Worm (Caenorhabditis elegans) whole organism, L1 larva: Measurements from ENCODE around the gene srh-212.

ENCODE experiments used
- C04F5.9 ChIP-seq: sonication (generic microtip); optimal IDR thresholded peaks from 2 replicates; lab custom pipeline; 2016; ENCODE audit warnings: missing genetic modification characterization, missing compliant biosample characterization
- C16A3.4 ChIP-seq: fragments of 150-350 bp; optimal IDR thresholded peaks from 2 replicates; lab custom pipeline; 2014; ENCODE audit warnings: missing biosample characterization, missing genetic modification characterization
- Y116A8C.19 ChIP-seq: sonication (generic microtip); optimal IDR thresholded peaks from 2 replicates; lab custom pipeline; 2016; ENCODE audit warnings: missing compliant biosample characterization, missing genetic modification characterization, borderline replicate concordance
- aha-1 ChIP-seq: fragments of 150-350 bp; optimal IDR thresholded peaks from 2 replicates; lab custom pipeline; 2014; ENCODE audit warnings: missing biosample characterization, missing genetic modification characterization
- alr-1 ChIP-seq: fragments of 200-800 bp; sonication (Bioruptor generic); optimal IDR thresholded peaks from 2 replicates; lab custom pipeline; 2018; ENCODE audit warnings: borderline replicate concordance, mild to moderate bottlenecking, missing genetic modification characterization, missing compliant biosample characterization
- ama-1 ChIP-seq: fragments of 150-350 bp; optimal IDR thresholded peaks from 2 replicates; lab custom pipeline; 2014
- blmp-1 ChIP-seq: fragments of 150-350 bp; optimal IDR thresholded peaks from 2 replicates; lab custom pipeline; 2014; ENCODE audit warnings: missing biosample characterization, missing genetic modification characterization
- ceh-63 ChIP-seq: fragments of 200-800 bp; sonication (Bioruptor generic); optimal IDR thresholded peaks from 2 replicates; lab custom pipeline; 2018; ENCODE audit warnings: mild to moderate bottlenecking, missing genetic modification characterization, missing compliant biosample characterization
- ceh-8 ChIP-seq: fragments of 200-800 bp; sonication (Bioruptor generic); optimal IDR thresholded peaks from 2 replicates; lab custom pipeline; 2018; ENCODE audit warnings: mild to moderate bottlenecking, missing genetic modification characterization, moderate library complexity, missing compliant biosample characterization
- ceh-88 ChIP-seq: fragments of 200-800 bp; sonication (Bioruptor generic); IDR thresholded peaks from 2 replicates; pipeline ENCODE4 v1.3.6; 2022; ENCODE audit warnings: missing genetic modification characterization, missing compliant biosample characterization
- ceh-90 ChIP-seq: sonication (generic microtip); optimal IDR thresholded peaks from 2 replicates; lab custom pipeline; 2016; ENCODE audit warnings: missing genetic modification characterization, missing compliant biosample characterization
- ces-1 ChIP-seq: fragments of 150-350 bp; optimal IDR thresholded peaks from 2 replicates; lab custom pipeline; 2014; ENCODE audit warnings: missing biosample characterization, missing genetic modification reagents, missing genetic modification characterization
- dpl-1 ChIP-seq, 3 experiments: fragments of 150-350 bp in 2 of 3; sonication (generic microtip) in 1 of 3; optimal IDR thresholded peaks; 2 replicates each; lab custom pipeline; 2014 to 2017; ENCODE audit warnings: missing biosample characterization in 3 of 3, missing genetic modification characterization in 3 of 3, missing genetic modification reagents in 3 of 3
- egl-27 ChIP-seq, 2 experiments: fragments of 150-350 bp in 1 of 2; sonication (generic microtip); optimal IDR thresholded peaks; 3 replicates each; lab custom pipeline; 2017 to 2018; ENCODE audit warnings: missing biosample characterization in 2 of 2, missing genetic modification characterization in 2 of 2, missing genetic modification reagents in 2 of 2
- elt-2 ChIP-seq: sonication (generic microtip); optimal IDR thresholded peaks from 2 replicates; lab custom pipeline; 2016; ENCODE audit warnings: missing genetic modification characterization, mild to moderate bottlenecking, inconsistent platforms, missing compliant biosample characterization, missing genetic modification reagents
- elt-3 ChIP-seq, 6 experiments: fragments of 150-350 bp in 1 of 6; sonication (generic microtip); optimal IDR thresholded peaks; 2 replicates each; lab custom pipeline; 2017 to 2018; ENCODE audit warnings: missing biosample characterization in 6 of 6, missing genetic modification characterization in 6 of 6, inconsistent platforms in 1 of 6
- ets-5 ChIP-seq: fragments of 200-800 bp; sonication (Bioruptor generic); IDR thresholded peaks from 2 replicates; pipeline ENCODE4 v1.3.6; 2022; ENCODE audit warnings: missing genetic modification characterization, missing compliant biosample characterization
- fkh-10 ChIP-seq: sonication (generic microtip); optimal IDR thresholded peaks from 2 replicates; lab custom pipeline; 2017; ENCODE audit warnings: missing biosample characterization, missing genetic modification reagents, missing genetic modification characterization
- fkh-4 ChIP-seq: sonication (generic microtip); optimal IDR thresholded peaks from 2 replicates; lab custom pipeline; 2016; ENCODE audit warnings: missing compliant biosample characterization, missing genetic modification characterization, borderline replicate concordance
- fkh-8 ChIP-seq: sonication (generic microtip); optimal IDR thresholded peaks from 2 replicates; lab custom pipeline; 2016; ENCODE audit warnings: mild to moderate bottlenecking, missing genetic modification characterization, missing compliant biosample characterization
- fos-1 ChIP-seq: fragments of 150-350 bp; optimal IDR thresholded peaks from 2 replicates; lab custom pipeline; 2014; ENCODE audit warnings: missing biosample characterization, missing genetic modification characterization
- grh-1 ChIP-seq: fragments of 200-800 bp; sonication (Bioruptor generic); IDR thresholded peaks from 2 replicates; pipeline ENCODE4 v1.3.6; 2022; ENCODE audit warnings: missing genetic modification reagents, missing genetic modification characterization, missing compliant biosample characterization
- hlh-17 ChIP-seq: fragments of 200-800 bp; sonication (Bioruptor generic); optimal IDR thresholded peaks from 2 replicates; lab custom pipeline; 2018; ENCODE audit warnings: missing genetic modification characterization, mild to moderate bottlenecking, missing compliant biosample characterization, moderate library complexity, borderline replicate concordance
- hlh-4 ChIP-seq: sonication (generic microtip); optimal IDR thresholded peaks from 2 replicates; lab custom pipeline; 2016; ENCODE audit warnings: mild to moderate bottlenecking, missing genetic modification characterization, missing compliant biosample characterization
- isw-1 ChIP-seq: fragments of 200-800 bp; sonication (Bioruptor generic); IDR thresholded peaks from 2 replicates; pipeline ENCODE4 v1.3.6; 2022; ENCODE audit warnings: missing genetic modification characterization, missing compliant biosample characterization
- lin-13 ChIP-seq: fragments of 150-350 bp; optimal IDR thresholded peaks from 2 replicates; lab custom pipeline; 2014; ENCODE audit warnings: missing biosample characterization, missing genetic modification reagents, missing genetic modification characterization
- lin-14 ChIP-seq: fragments of 200-800 bp; sonication (Bioruptor generic); optimal IDR thresholded peaks from 2 replicates; lab custom pipeline; 2018; ENCODE audit warnings: mild to moderate bottlenecking, missing genetic modification characterization, moderate library complexity, missing compliant biosample characterization
- lin-15B ChIP-seq: fragments of 150-350 bp; sonication (generic microtip); optimal IDR thresholded peaks from 3 replicates; lab custom pipeline; 2014; ENCODE audit warnings: missing biosample characterization, missing genetic modification characterization
- lin-39 ChIP-seq: fragments of 150-350 bp; optimal IDR thresholded peaks from 2 replicates; lab custom pipeline; 2014; ENCODE audit warnings: missing biosample characterization, missing genetic modification reagents, missing genetic modification characterization
- lsy-2 ChIP-seq, 2 experiments: fragments of 150-350 bp; optimal IDR thresholded peaks; 2 replicates each; lab custom pipeline; 2014; ENCODE audit warnings: missing biosample characterization in 2 of 2, missing genetic modification characterization in 2 of 2
- mdl-1 ChIP-seq, 2 experiments: fragments of 150-350 bp; optimal IDR thresholded peaks; 2 replicates each; lab custom pipeline; 2014 to 2017; ENCODE audit warnings: missing biosample characterization in 2 of 2, missing genetic modification characterization in 2 of 2, inconsistent platforms in 1 of 2
- mef-2 ChIP-seq: fragments of 150-350 bp; optimal IDR thresholded peaks from 2 replicates; lab custom pipeline; 2014; ENCODE audit warnings: missing biosample characterization, missing genetic modification characterization
- mep-1 ChIP-seq: fragments of 150-350 bp; optimal IDR thresholded peaks from 2 replicates; lab custom pipeline; 2014; ENCODE audit warnings: missing biosample characterization, missing genetic modification characterization
- nhr-20 ChIP-seq: sonication (generic microtip); optimal IDR thresholded peaks from 2 replicates; lab custom pipeline; 2016; ENCODE audit warnings: mild to moderate bottlenecking, missing genetic modification characterization, missing compliant biosample characterization
- nhr-237 ChIP-seq: fragments of 150-350 bp; optimal IDR thresholded peaks from 2 replicates; lab custom pipeline; 2014; ENCODE audit warnings: missing biosample characterization, missing genetic modification characterization
- nhr-28 ChIP-seq: fragments of 150-350 bp; optimal IDR thresholded peaks from 2 replicates; lab custom pipeline; 2014; ENCODE audit warnings: missing biosample characterization, missing genetic modification characterization
- nhr-76 ChIP-seq: sonication (generic microtip); optimal IDR thresholded peaks from 2 replicates; lab custom pipeline; 2017; ENCODE audit warnings: missing biosample characterization, missing genetic modification characterization
- nhr-85 ChIP-seq: sonication (generic microtip); peaks from one replicate; lab custom pipeline; 2016; ENCODE audit warnings: missing genetic modification characterization, inconsistent platforms, missing compliant biosample characterization
- pag-3 ChIP-seq: sonication (generic microtip); optimal IDR thresholded peaks from 2 replicates; lab custom pipeline; 2017; ENCODE audit warnings: missing genetic modification characterization, mild to moderate bottlenecking, missing compliant biosample characterization, antibody characterized with exemption, borderline replicate concordance; ENCODE audit not compliant: insufficient read depth
- pqm-1 ChIP-seq: sonication (generic microtip); optimal IDR thresholded peaks from 3 replicates; lab custom pipeline; 2017; ENCODE audit warnings: missing biosample characterization, missing genetic modification characterization
- rnt-1 ChIP-seq: sonication (generic microtip); optimal IDR thresholded peaks from 2 replicates; lab custom pipeline; 2016; ENCODE audit warnings: mild to moderate bottlenecking, missing genetic modification characterization, moderate library complexity, missing compliant biosample characterization
- snpc-4 ChIP-seq: fragments of 150-350 bp; optimal IDR thresholded peaks from 2 replicates; lab custom pipeline; 2014; ENCODE audit warnings: missing biosample characterization, missing genetic modification characterization
- sox-4 ChIP-seq: sonication (generic microtip); optimal IDR thresholded peaks from 2 replicates; lab custom pipeline; 2016; ENCODE audit warnings: missing genetic modification characterization, missing compliant biosample characterization
- swsn-7 ChIP-seq: sonication (generic microtip); optimal IDR thresholded peaks from 2 replicates; lab custom pipeline; 2016; ENCODE audit warnings: missing genetic modification characterization, missing compliant biosample characterization
- tbx-2 ChIP-seq: sonication (generic microtip); optimal IDR thresholded peaks from 2 replicates; lab custom pipeline; 2016; ENCODE audit warnings: missing genetic modification characterization, missing compliant biosample characterization
- tlp-1 ChIP-seq: fragments of 150-350 bp; optimal IDR thresholded peaks from 2 replicates; lab custom pipeline; 2014; ENCODE audit warnings: missing biosample characterization, missing genetic modification characterization
- unc-130 ChIP-seq: fragments of 150-350 bp; optimal IDR thresholded peaks from 2 replicates; lab custom pipeline; 2017; ENCODE audit warnings: missing biosample characterization, missing genetic modification characterization, inconsistent platforms
- unc-30 ChIP-seq: sonication (generic microtip); optimal IDR thresholded peaks from 2 replicates; lab custom pipeline; 2017; ENCODE audit warnings: missing biosample characterization, missing genetic modification characterization
- unc-86 ChIP-seq: sonication (generic microtip); optimal IDR thresholded peaks from 2 replicates; lab custom pipeline; 2016; ENCODE audit warnings: missing genetic modification characterization, missing compliant biosample characterization
- zag-1 ChIP-seq: fragments of 150-350 bp; optimal IDR thresholded peaks from 2 replicates; lab custom pipeline; 2014; ENCODE audit warnings: missing biosample characterization, missing genetic modification characterization
- zip-4 ChIP-seq: fragments of 200-800 bp; sonication (Bioruptor generic); optimal IDR thresholded peaks from 2 replicates; lab custom pipeline; 2018; ENCODE audit warnings: mild to moderate bottlenecking, missing genetic modification characterization, moderate library complexity, missing compliant biosample characterization
- ztf-4 ChIP-seq: fragments of 150-350 bp; optimal IDR thresholded peaks from 2 replicates; lab custom pipeline; 2014; ENCODE audit warnings: missing biosample characterization, missing genetic modification characterization

Gene srh-212

DNA sequence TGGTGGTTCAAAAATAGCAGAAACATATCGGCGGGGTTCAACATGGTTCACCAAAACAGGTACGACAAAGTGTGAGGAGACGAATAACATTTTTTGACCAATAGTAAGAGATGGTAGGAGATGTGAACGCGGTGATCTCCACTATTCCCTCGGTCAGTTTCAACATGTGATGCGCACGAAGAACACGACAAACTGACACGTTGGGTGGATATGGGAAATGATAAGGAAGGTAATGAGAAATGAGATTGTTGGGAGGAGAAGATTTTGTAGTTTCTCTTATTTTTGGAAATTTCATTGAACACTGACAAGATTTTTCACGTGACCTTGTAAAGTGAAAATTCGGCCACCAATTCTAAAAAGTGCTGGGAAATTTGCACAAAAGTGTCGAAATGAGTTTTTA is 13.8 kb upstream of the srh-212 start:
- TF ChIP-seq ets-5 (GFP tag; lab: Robert Waterston, UW) = no peak
- no peak for TF ChIP-seq fkh-8
- no peak for TF ChIP-seq Y116A8C.19 (tag; lab: Kevin White, UChicago)
- peak; percentile 61 for TF ChIP-seq nhr-85
- no peak for TF ChIP-seq fkh-10 (GFP tag; lab: Kevin White, UChicago)
- peak in 1 of 3 experiments; percentile 15 for TF ChIP-seq dpl-1 (GFP tag; optimal IDR thresholded peaks at IDR 0.05; lab: Kevin White, UChicago)
- no peak for TF ChIP-seq hlh-17
- no peak for TF ChIP-seq sox-4
- TF ChIP-seq alr-1 (tag; lab: Kevin White, UChicago) = no peak
- TF ChIP-seq rnt-1 = no peak
- no peak for TF ChIP-seq hlh-4
- TF ChIP-seq unc-86 (tag; lab: Kevin White, UChicago) = no peak
- no peak for TF ChIP-seq snpc-4 (tag; lab: Kevin White, UChicago)
- no peak for TF ChIP-seq zip-4 (GFP tag; lab: Kevin White, UChicago)
- no peak for TF ChIP-seq zag-1 (tag; lab: Kevin White, UChicago)
- TF ChIP-seq mep-1 (tag; lab: Kevin White, UChicago) = no peak
- TF ChIP-seq unc-130 = peak; percentile 87
- no peak for TF ChIP-seq lin-39 (tag; lab: Kevin White, UChicago)
- TF ChIP-seq tbx-2 (tag; lab: Kevin White, UChicago) = peak; percentile 2
- TF ChIP-seq isw-1 (GFP tag; lab: Robert Waterston, UW) = no peak
- peak; percentile 40 for TF ChIP-seq C16A3.4 (tag; lab: Kevin White, UChicago)
- TF ChIP-seq mdl-1 (tag; optimal IDR thresholded peaks at IDR 0.05; lab: Kevin White, UChicago) = peak in 1 of 2 experiments; percentile 76
- no peak for TF ChIP-seq lin-13
- TF ChIP-seq lsy-2 (tag; optimal IDR thresholded peaks at IDR 0.05; lab: Kevin White, UChicago) = peak in 1 of 2 experiments; percentile 49
- TF ChIP-seq egl-27 (tag; optimal IDR thresholded peaks at IDR 0.05; lab: Kevin White, UChicago) = no peak
- peak; percentile 77 for TF ChIP-seq nhr-20 (tag; lab: Kevin White, UChicago)
- no peak for TF ChIP-seq ceh-90 (tag; lab: Kevin White, UChicago)
- TF ChIP-seq ces-1 (GFP tag; lab: Kevin White, UChicago) = no peak
- TF ChIP-seq pqm-1 (tag; lab: Kevin White, UChicago) = no peak
- TF ChIP-seq fkh-4 (tag; lab: Kevin White, UChicago) = no peak
- TF ChIP-seq fos-1 (tag; lab: Kevin White, UChicago) = no peak
- peak in 5 of 6 experiments; percentile 36 to 99 (median 89) for TF ChIP-seq elt-3 (tag; optimal IDR thresholded peaks at IDR 0.05; lab: Kevin White, UChicago)
- TF ChIP-seq C04F5.9 = no peak
- peak; percentile 56 for TF ChIP-seq lin-14 (GFP tag; lab: Kevin White, UChicago)
- TF ChIP-seq ceh-8 (GFP tag; lab: Kevin White, UChicago) = no peak
- TF ChIP-seq blmp-1 (tag; lab: Kevin White, UChicago) = peak; percentile 84

- no peak for TF ChIP-seq mef-2
- TF ChIP-seq nhr-85 = peak; percentile 21
- no peak for TF ChIP-seq lin-14 (GFP tag; lab: Kevin White, UChicago)
- TF ChIP-seq ceh-88 = no peak
- no peak for TF ChIP-seq ceh-63 (GFP tag; lab: Kevin White, UChicago)
- TF ChIP-seq fkh-10 (GFP tag; lab: Kevin White, UChicago) = no peak
- no peak for TF ChIP-seq pag-3 (tag; lab: Kevin White, UChicago)
- no peak for TF ChIP-seq aha-1 (tag; lab: Kevin White, UChicago)
- TF ChIP-seq ets-5 (GFP tag; lab: Robert Waterston, UW) = no peak
- TF ChIP-seq elt-2 (tag; lab: Kevin White, UChicago) = no peak
- TF ChIP-seq dpl-1 (GFP tag; optimal IDR thresholded peaks at IDR 0.05; lab: Kevin White, UChicago) = no peak
- TF ChIP-seq C16A3.4 (tag; lab: Kevin White, UChicago) = no peak
- TF ChIP-seq lin-15B = no peak
- no peak for TF ChIP-seq tlp-1 (tag; lab: Kevin White, UChicago)
- no peak for TF ChIP-seq ztf-4 (tag; lab: Kevin White, UChicago)
- TF ChIP-seq nhr-237 (tag; lab: Kevin White, UChicago) = no peak
- TF ChIP-seq swsn-7 (tag; lab: Kevin White, UChicago) = no peak
- TF ChIP-seq nhr-76 (tag; lab: Kevin White, UChicago) = no peak
- no peak for TF ChIP-seq nhr-28
- no peak for TF ChIP-seq ceh-90 (tag; lab: Kevin White, UChicago)
- TF ChIP-seq grh-1 (GFP tag; lab: Robert Waterston, UW) = no peak
- no peak for TF ChIP-seq mep-1 (tag; lab: Kevin White, UChicago)
- no peak for TF ChIP-seq fkh-4 (tag; lab: Kevin White, UChicago)
- no peak for TF ChIP-seq lin-13
- TF ChIP-seq ama-1 (lab: Kevin White, UChicago) = no peak
- TF ChIP-seq unc-30 (tag; lab: Kevin White, UChicago) = no peak
Observed at ce11 chrV:3606391-3606790, 9.4 kb upstream of the srh-212 start.
